Fruit fly (Drosophila melanogaster) whole organism, embryonic: Measurements from ENCODE around the gene Ppat-Dpck.

Source experiments
- ATbp ChIP-seq: fragments of 200-800 bp; sonication (Bioruptor generic); optimal IDR thresholded peaks from 2 replicates; lab custom pipeline; 2017; ENCODE audit warnings: missing biosample characterization, mild to moderate bottlenecking, missing genetic modification characterization, missing genetic modification reagents
- Atf3 ChIP-seq: fragments of 200-800 bp; sonication (Bioruptor generic); optimal IDR thresholded peaks from 3 replicates; lab custom pipeline; 2016; ENCODE audit warnings: missing biosample characterization, missing genetic modification characterization
- B-H1 ChIP-seq: fragments of 200-800 bp; sonication (Bioruptor generic); IDR thresholded peaks from 3 replicates; pipeline ENCODE4 v1.3.6; 2022; ENCODE audit warnings: missing biosample characterization, missing genetic modification characterization
- B-H2 ChIP-seq: fragments of 200-800 bp; sonication (Bioruptor generic); optimal IDR thresholded peaks from 2 replicates; lab custom pipeline; 2018; ENCODE audit warnings: missing biosample characterization, mild to moderate bottlenecking, missing genetic modification characterization
- CG10959 ChIP-seq: fragments of 200-800 bp; sonication (Bioruptor generic); IDR thresholded peaks from 2 replicates; pipeline ENCODE4 v1.3.6; 2022; ENCODE audit warnings: missing biosample characterization, missing genetic modification characterization
- CG11504 ChIP-seq: fragments of 200-800 bp; sonication (Bioruptor generic); optimal IDR thresholded peaks from 3 replicates; lab custom pipeline; 2019; ENCODE audit warnings: missing biosample characterization, mild to moderate bottlenecking, missing genetic modification characterization, moderate library complexity
- CG12236 ChIP-seq: fragments of 200-800 bp; sonication (Bioruptor generic); optimal IDR thresholded peaks from 2 replicates; lab custom pipeline; 2016; ENCODE audit warnings: missing biosample characterization, missing genetic modification characterization
- CG12942 ChIP-seq: fragments of 200-800 bp; sonication (Bioruptor generic); optimal IDR thresholded peaks from 3 replicates; lab custom pipeline; 2016; ENCODE audit warnings: missing biosample characterization, missing genetic modification characterization
- CG14050 ChIP-seq: fragments of 200-800 bp; sonication (Bioruptor generic); IDR thresholded peaks from 3 replicates; pipeline ENCODE4 v1.3.6; 2022; ENCODE audit warnings: missing biosample characterization, missing genetic modification characterization
- CG14710 ChIP-seq: fragments of 200-800 bp; sonication (Bioruptor generic); optimal IDR thresholded peaks from 3 replicates; lab custom pipeline; 2019; ENCODE audit warnings: missing biosample characterization, mild to moderate bottlenecking, missing genetic modification characterization, moderate library complexity
- CG15011 ChIP-seq: fragments of 200-800 bp; sonication (Bioruptor generic); optimal IDR thresholded peaks from 3 replicates; lab custom pipeline; 2018; ENCODE audit warnings: missing biosample characterization, mild to moderate bottlenecking, missing genetic modification characterization
- CG31365 ChIP-seq: fragments of 200-800 bp; sonication (Bioruptor generic); optimal IDR thresholded peaks from 2 replicates; lab custom pipeline; 2018; ENCODE audit warnings: missing biosample characterization, mild to moderate bottlenecking, missing genetic modification characterization
- CG31388 ChIP-seq: fragments of 200-800 bp; sonication (Bioruptor generic); optimal IDR thresholded peaks from 2 replicates; lab custom pipeline; 2016; ENCODE audit warnings: missing biosample characterization, missing genetic modification characterization
- CG34376 ChIP-seq: fragments of 200-800 bp; sonication (Bioruptor generic); optimal IDR thresholded peaks from 2 replicates; lab custom pipeline; 2018; ENCODE audit warnings: missing biosample characterization, mild to moderate bottlenecking, missing genetic modification characterization
- CG3847 ChIP-seq: fragments of 200-800 bp; sonication (Bioruptor generic); IDR thresholded peaks from 2 replicates; pipeline ENCODE4 v1.3.6; 2022; ENCODE audit warnings: missing biosample characterization, missing genetic modification characterization
- CG4424 ChIP-seq: fragments of 200-800 bp; sonication (Bioruptor generic); optimal IDR thresholded peaks from 3 replicates; lab custom pipeline; 2016; ENCODE audit warnings: missing biosample characterization, missing genetic modification characterization
- CG4707 ChIP-seq: fragments of 200-800 bp; sonication (Bioruptor generic); optimal IDR thresholded peaks from 2 replicates; lab custom pipeline; 2018; ENCODE audit warnings: missing biosample characterization, mild to moderate bottlenecking, missing genetic modification characterization, moderate library complexity
- CG5953 ChIP-seq: fragments of 200-800 bp; sonication (Bioruptor generic); IDR thresholded peaks from 2 replicates; pipeline ENCODE4 v1.3.6; 2022; ENCODE audit warnings: missing biosample characterization, missing genetic modification characterization
- CG7271 ChIP-seq: fragments of 200-800 bp; sonication (Bioruptor generic); optimal IDR thresholded peaks from 2 replicates; lab custom pipeline; 2018; ENCODE audit warnings: missing biosample characterization, mild to moderate bottlenecking, missing genetic modification characterization, moderate library complexity
- CG7357 ChIP-seq: fragments of 200-800 bp; sonication (Bioruptor generic); IDR thresholded peaks from 3 replicates; pipeline ENCODE4 v1.3.6; 2022; ENCODE audit warnings: missing biosample characterization, missing genetic modification characterization
- CG8478 ChIP-seq: fragments of >200 bp; optimal IDR thresholded peaks from 2 replicates; lab custom pipeline; 2018
- Deaf1 ChIP-seq: fragments of 200-800 bp; optimal IDR thresholded peaks from 3 replicates; lab custom pipeline; 2019; ENCODE audit warnings: missing biosample characterization, mild to moderate bottlenecking, missing genetic modification characterization, moderate library complexity
- Dp ChIP-seq: fragments of 200-800 bp; sonication (Bioruptor generic); optimal IDR thresholded peaks from 2 replicates; lab custom pipeline; 2018; ENCODE audit warnings: missing biosample characterization, mild to moderate bottlenecking, missing genetic modification characterization, moderate library complexity
- Drgx ChIP-seq: fragments of 200-800 bp; sonication (Bioruptor generic); IDR thresholded peaks from 2 replicates; pipeline ENCODE4 v1.3.6; 2022; ENCODE audit warnings: missing biosample characterization, missing genetic modification characterization
- Ets65A ChIP-seq: fragments of 200-800 bp; sonication (Bioruptor generic); peaks from one replicate; lab custom pipeline; 2016; ENCODE audit warnings: missing biosample characterization, missing genetic modification characterization
- Ets97D ChIP-seq: fragments of 200-800 bp; sonication (Bioruptor generic); optimal IDR thresholded peaks from 3 replicates; lab custom pipeline; 2016; ENCODE audit warnings: missing biosample characterization, missing genetic modification characterization
- HLHmδ ChIP-seq: fragments of 200-800 bp; sonication (Bioruptor generic); optimal IDR thresholded peaks from 2 replicates; lab custom pipeline; 2018; ENCODE audit warnings: missing biosample characterization, mild to moderate bottlenecking, missing genetic modification characterization, moderate library complexity
- MTF-1 ChIP-seq: fragments of 200-800 bp; sonication (Bioruptor generic); optimal IDR thresholded peaks from 2 replicates; lab custom pipeline; 2018; ENCODE audit warnings: missing biosample characterization, mild to moderate bottlenecking, missing genetic modification characterization, borderline replicate concordance
- Max ChIP-seq: fragments of 200-800 bp; sonication (Bioruptor generic); optimal IDR thresholded peaks from 2 replicates; lab custom pipeline; 2016; ENCODE audit warnings: missing biosample characterization, mild to moderate bottlenecking, missing genetic modification characterization
- PHDP ChIP-seq: fragments of 200-800 bp; sonication (Bioruptor generic); optimal IDR thresholded peaks from 3 replicates; lab custom pipeline; 2018; ENCODE audit warnings: missing biosample characterization, mild to moderate bottlenecking, missing genetic modification characterization, moderate library complexity
- Sin3A ChIP-seq: fragments of >200 bp; optimal IDR thresholded peaks from 2 replicates; lab custom pipeline; 2018
- Sry-β ChIP-seq: fragments of 200-800 bp; sonication (Bioruptor generic); optimal IDR thresholded peaks from 2 replicates; lab custom pipeline; 2018; ENCODE audit warnings: missing biosample characterization, mild to moderate bottlenecking, missing genetic modification characterization, moderate library complexity
- ash1 ChIP-seq: fragments of 200-800 bp; sonication (Bioruptor generic); optimal IDR thresholded peaks from 2 replicates; lab custom pipeline; 2018; ENCODE audit warnings: missing biosample characterization, mild to moderate bottlenecking, missing genetic modification characterization
- cad ChIP-seq: fragments of >200 bp; optimal IDR thresholded peaks from 2 replicates; lab custom pipeline; 2017; ENCODE audit warnings: missing biosample characterization, missing genetic modification characterization
- chinmo ChIP-seq: fragments of 200-800 bp; sonication (Bioruptor generic); IDR thresholded peaks from 4 replicates; pipeline ENCODE4 v1.3.6; 2022; ENCODE audit warnings: missing biosample characterization, missing genetic modification characterization; ENCODE audit not compliant: partially characterized antibody
- crp ChIP-seq, 2 experiments: fragments of 200-800 bp; sonication (Bioruptor generic); optimal IDR thresholded peaks; 2 replicates in 1 of 2; 3 replicates in 1 of 2; lab custom pipeline; 2017; ENCODE audit warnings: missing biosample characterization in 2 of 2, missing genetic modification characterization in 2 of 2, mild to moderate bottlenecking in 1 of 2, moderate library complexity in 1 of 2
- dmrt99B ChIP-seq: fragments of 200-800 bp; sonication (Bioruptor generic); optimal IDR thresholded peaks from 2 replicates; lab custom pipeline; 2018; ENCODE audit warnings: missing biosample characterization, mild to moderate bottlenecking, missing genetic modification characterization, moderate library complexity
- ftz-f1 ChIP-seq: fragments of 200-800 bp; sonication (Bioruptor generic); optimal IDR thresholded peaks from 2 replicates; lab custom pipeline; 2016; ENCODE audit warnings: missing biosample characterization, missing genetic modification characterization
- grau ChIP-seq: fragments of 200-800 bp; optimal IDR thresholded peaks from 3 replicates; lab custom pipeline; 2019; ENCODE audit warnings: missing biosample characterization, mild to moderate bottlenecking, missing genetic modification characterization, moderate library complexity
- hth ChIP-seq: fragments of >200 bp; optimal IDR thresholded peaks from 2 replicates; lab custom pipeline; 2017; ENCODE audit warnings: inconsistent platforms
- ind ChIP-seq: fragments of 200-800 bp; sonication (Bioruptor generic); optimal IDR thresholded peaks from 3 replicates; lab custom pipeline; 2016; ENCODE audit warnings: missing biosample characterization, missing genetic modification characterization
- maf-S ChIP-seq: fragments of 200-800 bp; sonication (Bioruptor generic); optimal IDR thresholded peaks from 2 replicates; lab custom pipeline; 2016; ENCODE audit warnings: missing biosample characterization, missing genetic modification characterization
- nau ChIP-seq: fragments of 200-800 bp; sonication (Bioruptor generic); optimal IDR thresholded peaks from 3 replicates; lab custom pipeline; 2017; ENCODE audit warnings: missing biosample characterization, mild to moderate bottlenecking, missing genetic modification characterization, missing genetic modification reagents
- nerfin-2 ChIP-seq: fragments of 200-800 bp; sonication (Bioruptor generic); IDR thresholded peaks from 2 replicates; pipeline ENCODE4 v1.3.6; 2022; ENCODE audit warnings: missing biosample characterization, missing genetic modification characterization; ENCODE audit not compliant: partially characterized antibody
- oc ChIP-seq: fragments of 200-800 bp; sonication (Bioruptor generic); optimal IDR thresholded peaks from 2 replicates; lab custom pipeline; 2018; ENCODE audit warnings: missing biosample characterization, mild to moderate bottlenecking, missing genetic modification characterization, moderate library complexity
- pnt ChIP-seq: fragments of 200-800 bp; sonication (Bioruptor generic); optimal IDR thresholded peaks from 3 replicates; lab custom pipeline; 2016; ENCODE audit warnings: missing biosample characterization, missing genetic modification characterization
- ranshi ChIP-seq: fragments of 200-800 bp; sonication (Bioruptor generic); IDR thresholded peaks from 2 replicates; pipeline ENCODE4 v1.3.6; 2022; ENCODE audit warnings: missing biosample characterization, missing genetic modification characterization
- rib ChIP-seq: fragments of 200-800 bp; sonication (Bioruptor generic); IDR thresholded peaks from 2 replicates; pipeline ENCODE4 v1.3.6; 2022; ENCODE audit warnings: missing biosample characterization, missing genetic modification characterization
- slbo ChIP-seq: fragments of 200-800 bp; sonication (Bioruptor generic); IDR thresholded peaks from 2 replicates; pipeline ENCODE4 v1.3.6; 2022; ENCODE audit warnings: missing biosample characterization, missing genetic modification characterization
- slp2 ChIP-seq: fragments of 200-800 bp; sonication (Bioruptor generic); optimal IDR thresholded peaks from 2 replicates; lab custom pipeline; 2016; ENCODE audit warnings: missing biosample characterization, missing genetic modification characterization
- stc ChIP-seq: fragments of 200-800 bp; sonication (Bioruptor generic); IDR thresholded peaks from 2 replicates; pipeline ENCODE4 v1.3.6; 2022; ENCODE audit warnings: missing biosample characterization, missing genetic modification characterization
- tx ChIP-seq: fragments of 200-800 bp; sonication (Bioruptor generic); optimal IDR thresholded peaks from 2 replicates; lab custom pipeline; 2016; ENCODE audit warnings: missing biosample characterization, missing genetic modification characterization
- z ChIP-seq: fragments of 200-800 bp; sonication (Bioruptor generic); IDR thresholded peaks from 3 replicates; pipeline ENCODE4 v1.3.6; 2022; ENCODE audit warnings: missing biosample characterization, missing genetic modification characterization

Gene Ppat-Dpck

DNA sequence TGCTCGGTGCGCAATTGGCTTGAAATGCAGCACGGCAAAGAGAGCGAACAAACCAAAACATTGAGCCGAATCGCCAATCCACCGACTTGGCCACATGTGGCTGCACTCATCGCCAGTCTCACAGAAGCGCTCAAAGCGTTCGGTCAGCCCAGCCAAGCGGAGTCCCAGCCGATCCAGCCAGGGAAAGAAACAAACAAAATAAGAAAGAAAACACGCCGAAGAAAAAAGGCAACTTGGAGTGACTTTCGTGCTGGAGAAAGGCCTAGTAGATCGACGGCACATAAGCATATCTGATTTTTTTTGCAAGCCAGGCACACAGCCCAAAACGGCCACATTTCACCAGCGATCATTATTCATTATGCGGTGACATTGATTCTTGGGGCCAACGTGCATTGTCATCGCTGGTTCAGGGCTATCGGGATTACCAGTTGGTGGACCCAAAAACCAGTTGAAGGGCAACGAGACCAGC lies 33.5 kb upstream of the Ppat-Dpck start:
- TF ChIP-seq HLHmδ, result no peak
- TF ChIP-seq cad, result no peak
- no peak for TF ChIP-seq CG15011 (GFP tag; lab: Kevin White, UChicago)
- no peak for TF ChIP-seq dmrt99B
- 0 out of 2 replicates have a peak, but pooled peaks have one; percentile 34 for TF ChIP-seq Drgx (GFP tag; lab: Robert Waterston, UW)
- no peak for TF ChIP-seq ranshi (GFP tag; lab: Robert Waterston, UW)
- no peak for TF ChIP-seq tx (GFP tag; lab: Kevin White, UChicago)
- TF ChIP-seq chinmo (GFP tag; lab: Robert Waterston, UW), result 0 out of 4 replicates have a peak, but pooled peaks have one; percentile 58
- TF ChIP-seq Max (GFP tag; lab: Kevin White, UChicago), result no peak
- TF ChIP-seq CG34376, result no peak
- TF ChIP-seq CG31365 (tag; lab: Kevin White, UChicago), result no peak
- TF ChIP-seq nerfin-2 (GFP tag; lab: Robert Waterston, UW), result no peak
- no peak for TF ChIP-seq CG8478 (lab: Kevin White, UChicago)
- TF ChIP-seq PHDP, result no peak
- TF ChIP-seq Atf3, result no peak
- TF ChIP-seq Ets97D (GFP tag; lab: Kevin White, UChicago), result no peak
- TF ChIP-seq stc (GFP tag; lab: Robert Waterston, UW), result 0 out of 2 replicates have a peak, but pooled peaks have one; percentile 6
- no peak for TF ChIP-seq rib (GFP tag; lab: Robert Waterston, UW)
- no peak for TF ChIP-seq Deaf1 (tag; lab: Kevin White, UChicago)
- TF ChIP-seq Sry-β, result no peak
- TF ChIP-seq slp2, result no peak
- TF ChIP-seq B-H1 (GFP tag; lab: Robert Waterston, UW), result no peak
- no peak for TF ChIP-seq CG4707
- TF ChIP-seq CG10959, result 0 out of 2 replicates have a peak, but pooled peaks have one; percentile 17
- no peak for TF ChIP-seq CG7271 (tag; lab: Kevin White, UChicago)
- no peak for TF ChIP-seq ind
- TF ChIP-seq CG14050 (GFP tag; lab: Robert Waterston, UW), result no peak
- no peak for TF ChIP-seq CG12942 (GFP tag; lab: Kevin White, UChicago)
- TF ChIP-seq Sin3A (lab: Kevin White, UChicago), result no peak
- TF ChIP-seq z (GFP tag; lab: Robert Waterston, UW), result peak; percentile 70
- no peak for TF ChIP-seq ATbp (GFP tag; lab: Kevin White, UChicago)
- TF ChIP-seq CG11504 (tag; lab: Kevin White, UChicago), result no peak
- TF ChIP-seq Ets65A (GFP tag; lab: Kevin White, UChicago), result no peak
- no peak for TF ChIP-seq nau (GFP tag; lab: Kevin White, UChicago)
- TF ChIP-seq MTF-1 (GFP tag; lab: Kevin White, UChicago), result no peak
- peak; percentile 49 for TF ChIP-seq ftz-f1 (GFP tag; lab: Kevin White, UChicago)
- no peak for TF ChIP-seq CG5953 (GFP tag; lab: Robert Waterston, UW)
- TF ChIP-seq grau, result no peak
- TF ChIP-seq crp (GFP tag; optimal IDR thresholded peaks at IDR 0.05; lab: Kevin White, UChicago), result no peak
- no peak for TF ChIP-seq CG4424
- TF ChIP-seq CG12236 (GFP tag; lab: Kevin White, UChicago), result no peak
- TF ChIP-seq CG3847, result no peak
- no peak for TF ChIP-seq slbo (GFP tag; lab: Robert Waterston, UW)
- TF ChIP-seq CG14710, result no peak
- no peak for TF ChIP-seq B-H2 (GFP tag; lab: Kevin White, UChicago)
- TF ChIP-seq oc (tag; lab: Kevin White, UChicago), result peak; percentile 62
- TF ChIP-seq pnt (GFP tag; lab: Kevin White, UChicago), result no peak
- no peak for TF ChIP-seq CG7357 (GFP tag; lab: Robert Waterston, UW)
- no peak for TF ChIP-seq hth
- TF ChIP-seq Dp (GFP tag; lab: Kevin White, UChicago), result no peak
- TF ChIP-seq ash1 (GFP tag; lab: Kevin White, UChicago), result no peak
- TF ChIP-seq maf-S, result no peak
- TF ChIP-seq CG31388, result no peak
